Fruit fly (Drosophila melanogaster): ENCODE measurements around the gene Gss2.

dm6 chrX:17885295-17885694 lies 14.2 kb upstream of the Gss2 start:
- TF ChIP-seq CG42726 (GFP tag; IDR thresholded peaks at IDR 0.05; ENCODE audit: partially characterized antibody) (no peak), CG14441 (GFP tag; IDR thresholded peaks at IDR 0.05) (no peak), ems (GFP tag; optimal IDR thresholded peaks at IDR 0.05) (no peak), sna (GFP tag; IDR thresholded peaks at IDR 0.05; ENCODE audit: partially characterized antibody) (no peak), Opbp (GFP tag; IDR thresholded peaks at IDR 0.05; ENCODE audit: partially characterized antibody) (no peak), CG11696 (GFP tag; IDR thresholded peaks at IDR 0.05) (no peak), ewg (GFP tag; optimal IDR thresholded peaks at IDR 0.05) (no peak), CkIIα-i1 (GFP tag; IDR thresholded peaks at IDR 0.05) (no peak), gfzf (GFP tag; optimal IDR thresholded peaks at IDR 0.05) (no peak), Fer2 (tag; optimal IDR thresholded peaks at IDR 0.05) (no peak), Myb (GFP tag; optimal IDR thresholded peaks at IDR 0.05) (no peak)
